Worm (Caenorhabditis elegans) whole organism, L4 larva: ENCODE results near the gene F29B9.7.

ENCODE experiments used
- F44E2.7 ChIP-seq: fragments of 200-800 bp; sonication (Bioruptor generic); IDR thresholded peaks from 2 replicates; pipeline ENCODE4 v2.1.2; 2022; ENCODE audit warnings: missing genetic modification characterization, missing compliant biosample characterization
- lir-3 ChIP-seq: sonication (generic microtip); optimal IDR thresholded peaks from 2 replicates; lab custom pipeline; 2016; ENCODE audit warnings: mild to moderate bottlenecking, missing genetic modification characterization, missing compliant biosample characterization
- nhr-111 ChIP-seq: fragments of 200-800 bp; sonication (Bioruptor generic); optimal IDR thresholded peaks from 2 replicates; lab custom pipeline; 2018; ENCODE audit warnings: mild to moderate bottlenecking, missing genetic modification characterization, missing compliant biosample characterization
- nhr-25 ChIP-seq: sonication (generic microtip); optimal IDR thresholded peaks from 2 replicates; lab custom pipeline; 2017; ENCODE audit warnings: missing genetic modification characterization, mild to moderate bottlenecking, missing compliant biosample characterization, antibody characterized with exemption, moderate library complexity, borderline replicate concordance; ENCODE audit not compliant: insufficient read depth
- pha-4 ChIP-seq, 2 experiments: fragments of 150-350 bp in 1 of 2; fragments of 200-800 bp in 1 of 2; sonication (Bioruptor generic) in 1 of 2; IDR thresholded peaks in 1 of 2; optimal IDR thresholded peaks in 1 of 2; 2 replicates each; pipeline versions ENCODE4 v1.3.6 to Lab custom; 2014 to 2022; ENCODE audit warnings: missing genetic modification characterization in 2 of 2, missing genetic modification reagents in 2 of 2, missing biosample characterization in 1 of 2, missing compliant biosample characterization in 1 of 2
- skn-1 ChIP-seq: fragments of 150-350 bp; optimal IDR thresholded peaks from 2 replicates; lab custom pipeline; 2014; ENCODE audit warnings: missing biosample characterization, missing genetic modification characterization
- spr-3 ChIP-seq: fragments of 200-800 bp; sonication (Bioruptor generic); optimal IDR thresholded peaks from 2 replicates; lab custom pipeline; 2018; ENCODE audit warnings: mild to moderate bottlenecking, missing genetic modification characterization, missing compliant biosample characterization

DNA sequence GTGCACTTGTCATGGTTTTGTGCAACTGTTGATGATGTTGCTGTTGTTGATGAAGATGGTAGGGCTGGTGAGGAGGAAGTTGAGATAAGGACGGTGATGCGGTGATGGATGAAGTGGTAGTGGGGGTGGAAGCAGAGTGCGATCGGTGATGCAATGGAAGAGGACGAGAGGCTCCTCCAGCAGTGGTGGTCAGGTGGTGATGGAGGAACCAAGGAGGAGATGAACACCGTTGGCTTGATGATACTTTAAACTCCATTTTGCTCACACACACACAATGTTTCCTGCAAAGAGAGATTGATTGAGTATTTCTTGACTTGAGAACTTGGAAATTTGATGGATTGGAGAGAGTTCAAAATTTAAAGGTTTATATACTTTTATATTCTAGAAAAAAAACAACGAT is 11.7 kb upstream of the F29B9.7 start, which contains the start of gene F19C7.8:
- TF ChIP-seq F44E2.7 (GFP tag; lab: Robert Waterston, UW) (no peak), skn-1 (tag; lab: Kevin White, UChicago) (no peak), pha-4 (GFP tag; IDR thresholded peaks at IDR 0.05; lab: Robert Waterston, UW) (no peak), pha-4 (tag; optimal IDR thresholded peaks at IDR 0.05; lab: Kevin White, UChicago) (no peak), nhr-25 (tag; lab: Kevin White, UChicago) (no peak), spr-3 (GFP tag; lab: Kevin White, UChicago) (no peak), lir-3 (tag; lab: Kevin White, UChicago) (no peak), nhr-111 (GFP tag; lab: Kevin White, UChicago) (no peak)
